Worm (Caenorhabditis elegans) whole organism, midembryonic: ENCODE data around the gene his-63.
"Not testable (repeated sequence)": the region's sequence is repeated elsewhere in the genome, so short reads cannot be mapped to it uniquely, and the experiment has no call there.

Experiments used
- klf-2 ChIP-seq: fragments of 200-800 bp; sonication (Bioruptor generic); conservative IDR thresholded peaks from 2 replicates; pipeline ENCODE4 v1.3.6; 2022; ENCODE audit warnings: missing genetic modification reagents, missing genetic modification characterization, missing compliant biosample characterization
- med-1 ChIP-seq: sonication (generic microtip); optimal IDR thresholded peaks from 2 replicates; lab custom pipeline; 2017; ENCODE audit warnings: missing genetic modification characterization, mild to moderate bottlenecking, missing compliant biosample characterization, antibody characterized with exemption, missing genetic modification reagents; ENCODE audit not compliant: insufficient read depth
- ref-1 ChIP-seq: fragments of 200-800 bp; sonication (Bioruptor generic); conservative IDR thresholded peaks from 2 replicates; pipeline ENCODE4 v1.3.6; 2022; ENCODE audit warnings: missing genetic modification reagents, missing genetic modification characterization, missing compliant biosample characterization
- tab-1 ChIP-seq: fragments of 200-800 bp; sonication (Bioruptor generic); IDR thresholded peaks from 2 replicates; pipeline ENCODE4 v1.3.6; 2022; ENCODE audit warnings: missing genetic modification characterization, missing compliant biosample characterization
- ztf-23 ChIP-seq: fragments of 200-800 bp; sonication (Bioruptor generic); IDR thresholded peaks from 2 replicates; pipeline ENCODE4 v1.3.6; 2022; ENCODE audit warnings: missing genetic modification reagents, missing genetic modification characterization, missing compliant biosample characterization

- not testable (repeated sequence) for TF ChIP-seq tab-1 (GFP tag; lab: Robert Waterston, UW); ref-1; ztf-23 (GFP tag; lab: Robert Waterston, UW); klf-2 (GFP tag; lab: Robert Waterston, UW); med-1 (GFP tag; lab: Kevin White, UChicago)
Observed at ce11 chrIV:11416724-11417123, 10.1 kb upstream of the his-63 start, which contains the start of gene F22B3.5.
